Worm (Caenorhabditis elegans) whole organism, mixed stage, embryonic: ENCODE results near the gene his-32.

Experiments used
- M03D4.4 ChIP-seq: sonication (generic microtip); optimal IDR thresholded peaks from 2 replicates; lab custom pipeline; 2017; ENCODE audit warnings: mild to moderate bottlenecking, missing genetic modification characterization, missing compliant biosample characterization
- bed-3 ChIP-seq: fragments of 200-800 bp; sonication (Bioruptor generic); optimal IDR thresholded peaks from 3 replicates; lab custom pipeline; 2018; ENCODE audit warnings: mild to moderate bottlenecking, missing genetic modification characterization, moderate library complexity, missing compliant biosample characterization
- blmp-1 ChIP-seq: fragments of 150-350 bp; optimal IDR thresholded peaks from 2 replicates; lab custom pipeline; 2014; ENCODE audit warnings: missing biosample characterization, missing genetic modification characterization
- ceh-39 ChIP-seq: fragments of 150-350 bp; optimal IDR thresholded peaks from 2 replicates; lab custom pipeline; 2014; ENCODE audit warnings: missing biosample characterization, missing genetic modification characterization
- ceh-43 ChIP-seq: fragments of 200-800 bp; sonication (Bioruptor generic); optimal IDR thresholded peaks from 2 replicates; lab custom pipeline; 2018; ENCODE audit warnings: mild to moderate bottlenecking, missing genetic modification characterization, moderate library complexity, missing compliant biosample characterization
- ceh-83 ChIP-seq: fragments of 200-800 bp; sonication (Bioruptor generic); optimal IDR thresholded peaks from 2 replicates; lab custom pipeline; 2018; ENCODE audit warnings: mild to moderate bottlenecking, missing genetic modification characterization, missing compliant biosample characterization
- ces-1 ChIP-seq: fragments of 150-350 bp; optimal IDR thresholded peaks from 2 replicates; lab custom pipeline; 2014; ENCODE audit warnings: missing biosample characterization, missing genetic modification reagents, missing genetic modification characterization
- cnd-1 ChIP-seq: fragments of 200-800 bp; sonication (Bioruptor generic); optimal IDR thresholded peaks from 2 replicates; lab custom pipeline; 2018; ENCODE audit warnings: mild to moderate bottlenecking, missing genetic modification characterization, missing compliant biosample characterization
- drap-1 ChIP-seq: fragments of 200-800 bp; sonication (Bioruptor generic); optimal IDR thresholded peaks from 3 replicates; lab custom pipeline; 2018; ENCODE audit warnings: mild to moderate bottlenecking, missing genetic modification characterization, missing compliant biosample characterization
- elt-1 ChIP-seq: sonication (generic microtip); optimal IDR thresholded peaks from 2 replicates; lab custom pipeline; 2017; ENCODE audit warnings: missing genetic modification characterization, mild to moderate bottlenecking, missing compliant biosample characterization, antibody characterized with exemption, moderate library complexity, borderline replicate concordance; ENCODE audit not compliant: insufficient read depth
- elt-3 ChIP-seq: fragments of 150-350 bp; optimal IDR thresholded peaks from 2 replicates; lab custom pipeline; 2014; ENCODE audit warnings: missing biosample characterization, missing genetic modification characterization
- flh-1 ChIP-seq: fragments of 200-800 bp; sonication (Bioruptor generic); optimal IDR thresholded peaks from 2 replicates; lab custom pipeline; 2018; ENCODE audit warnings: mild to moderate bottlenecking, missing genetic modification characterization, moderate library complexity, missing compliant biosample characterization
- ham-2 ChIP-seq: fragments of 200-800 bp; sonication (Bioruptor generic); optimal IDR thresholded peaks from 2 replicates; lab custom pipeline; 2018; ENCODE audit warnings: mild to moderate bottlenecking, missing genetic modification characterization, missing compliant biosample characterization
- hlh-1 ChIP-seq: fragments of 150-350 bp; optimal IDR thresholded peaks from 2 replicates; lab custom pipeline; 2014; ENCODE audit warnings: missing biosample characterization, missing genetic modification reagents, missing genetic modification characterization
- lin-13 ChIP-seq: fragments of 150-350 bp; optimal IDR thresholded peaks from 2 replicates; lab custom pipeline; 2014; ENCODE audit warnings: missing biosample characterization, missing genetic modification characterization
- lin-32 ChIP-seq: fragments of 200-800 bp; sonication (Bioruptor generic); optimal IDR thresholded peaks from 2 replicates; lab custom pipeline; 2018; ENCODE audit warnings: mild to moderate bottlenecking, missing genetic modification characterization, missing compliant biosample characterization
- lsy-2 ChIP-seq: fragments of 150-350 bp; optimal IDR thresholded peaks from 2 replicates; lab custom pipeline; 2014; ENCODE audit warnings: missing biosample characterization, missing genetic modification characterization
- mab-5 ChIP-seq: fragments of 150-350 bp; optimal IDR thresholded peaks from 2 replicates; lab custom pipeline; 2014; ENCODE audit warnings: missing biosample characterization, missing genetic modification characterization
- mep-1 ChIP-seq: fragments of 150-350 bp; optimal IDR thresholded peaks from 2 replicates; lab custom pipeline; 2017; ENCODE audit warnings: missing biosample characterization, missing genetic modification reagents, missing genetic modification characterization, inconsistent platforms
- mls-2 ChIP-seq: sonication (generic microtip); optimal IDR thresholded peaks from 2 replicates; lab custom pipeline; 2016; ENCODE audit warnings: mild to moderate bottlenecking, missing genetic modification characterization, moderate library complexity, missing compliant biosample characterization
- nhr-12 ChIP-seq: fragments of 150-350 bp; optimal IDR thresholded peaks from 2 replicates; lab custom pipeline; 2014; ENCODE audit warnings: missing biosample characterization, missing genetic modification characterization
- nhr-237 ChIP-seq: fragments of 150-350 bp; optimal IDR thresholded peaks from 2 replicates; lab custom pipeline; 2014; ENCODE audit warnings: missing biosample characterization, missing genetic modification characterization
- nhr-28 ChIP-seq: fragments of 150-350 bp; optimal IDR thresholded peaks from 2 replicates; lab custom pipeline; 2014; ENCODE audit warnings: missing biosample characterization, missing genetic modification characterization
- nhr-76 ChIP-seq: sonication (generic microtip); optimal IDR thresholded peaks from 2 replicates; lab custom pipeline; 2017; ENCODE audit warnings: missing biosample characterization, missing genetic modification characterization
- pha-4 ChIP-seq: fragments of 150-350 bp; optimal IDR thresholded peaks from 2 replicates; lab custom pipeline; 2018; ENCODE audit warnings: missing biosample characterization, missing genetic modification reagents, missing genetic modification characterization
- sem-2 ChIP-seq: fragments of 200-800 bp; sonication (Bioruptor generic); optimal IDR thresholded peaks from 2 replicates; lab custom pipeline; 2018; ENCODE audit warnings: mild to moderate bottlenecking, missing genetic modification characterization, missing compliant biosample characterization
- snpc-4 ChIP-seq: fragments of 150-350 bp; optimal IDR thresholded peaks from 2 replicates; lab custom pipeline; 2014; ENCODE audit warnings: missing biosample characterization, missing genetic modification characterization
- sptf-1 ChIP-seq: sonication (generic microtip); optimal IDR thresholded peaks from 2 replicates; lab custom pipeline; 2017; ENCODE audit warnings: mild to moderate bottlenecking, missing genetic modification characterization, moderate library complexity, missing compliant biosample characterization
- tbx-8 ChIP-seq: fragments of 200-800 bp; sonication (Bioruptor generic); optimal IDR thresholded peaks from 2 replicates; lab custom pipeline; 2018; ENCODE audit warnings: mild to moderate bottlenecking, missing genetic modification characterization, moderate library complexity, missing compliant biosample characterization
- unc-120 ChIP-seq: sonication (generic microtip); optimal IDR thresholded peaks from 2 replicates; lab custom pipeline; 2017; ENCODE audit warnings: missing genetic modification characterization, missing compliant biosample characterization; ENCODE audit not compliant: poor library complexity, severe bottlenecking
- unc-39 ChIP-seq: fragments of 150-350 bp; optimal IDR thresholded peaks from 2 replicates; lab custom pipeline; 2014; ENCODE audit warnings: missing biosample characterization, missing genetic modification characterization
- unc-62 ChIP-seq: fragments of 150-350 bp; optimal IDR thresholded peaks from 2 replicates; lab custom pipeline; 2014; ENCODE audit warnings: missing biosample characterization, missing genetic modification reagents, missing genetic modification characterization
- zip-8 ChIP-seq: fragments of 150-350 bp; optimal IDR thresholded peaks from 2 replicates; lab custom pipeline; 2014; ENCODE audit warnings: missing biosample characterization, missing genetic modification characterization
- ztf-11 ChIP-seq: fragments of 150-350 bp; optimal IDR thresholded peaks from 2 replicates; lab custom pipeline; 2014; ENCODE audit warnings: missing biosample characterization, missing genetic modification characterization

The his-32 gene

ce11 chrIV:8289105-8289504 is 45.0 kb upstream of the his-32 start:
- TF ChIP-seq lin-32 (GFP tag; lab: Kevin White, UChicago) (no peak), bed-3 (GFP tag; lab: Kevin White, UChicago) (no peak), blmp-1 (tag; lab: Kevin White, UChicago) (no peak), snpc-4 (no peak), ceh-43 (GFP tag; lab: Kevin White, UChicago) (no peak), ces-1 (no peak), ham-2 (no peak), mep-1 (tag; lab: Kevin White, UChicago) (no peak), ceh-39 (no peak), tbx-8 (no peak), unc-120 (no peak), nhr-12 (tag; lab: Kevin White, UChicago) (no peak), mls-2 (tag; lab: Kevin White, UChicago) (no peak)

- TF ChIP-seq lsy-2 (no peak), nhr-12 (tag; lab: Kevin White, UChicago) (no peak), mls-2 (tag; lab: Kevin White, UChicago) (no peak), pha-4 (tag; lab: Kevin White, UChicago) (no peak), sem-2 (GFP tag; lab: Kevin White, UChicago) (no peak), unc-39 (tag; lab: Kevin White, UChicago) (no peak), sptf-1 (tag; lab: Kevin White, UChicago) (no peak), elt-3 (tag; lab: Kevin White, UChicago) (no peak), mab-5 (no peak), nhr-76 (tag; lab: Kevin White, UChicago) (no peak), cnd-1 (no peak), ztf-11 (tag; lab: Kevin White, UChicago) (no peak), ceh-83 (no peak), mep-1 (tag; lab: Kevin White, UChicago) (no peak), M03D4.4 (tag; lab: Kevin White, UChicago) (no peak), ces-1 (no peak), lin-32 (GFP tag; lab: Kevin White, UChicago) (no peak), unc-62 (GFP tag; lab: Kevin White, UChicago) (no peak)
- TF ChIP-seq, all 35 proteins: peak for 0
Observed at ce11 chrIV:8289505-8289579, 44.8 kb upstream of the his-32 start, which contains the start of gene nucl-1. Gene nucl-1, minus strand, starts transcription at chrIV:8289530.

ce11 chrIV:8289580-8290323 is 44.4 kb upstream of the his-32 start, which contains the start of gene daf-31:
Gene daf-31, plus strand, starts transcription at chrIV:8290273.
- TF ChIP-seq ceh-39 (peak; percentile 72), pha-4 (tag; lab: Kevin White, UChicago) (peak; percentile 54), hlh-1 (tag; lab: Kevin White, UChicago) (peak; percentile 11), ham-2 (peak; percentile 89), bed-3 (GFP tag; lab: Kevin White, UChicago) (no peak), cnd-1 (no peak), lin-13 (tag; lab: Kevin White, UChicago) (peak; percentile 45), mep-1 (tag; lab: Kevin White, UChicago) (peak; percentile 47), lsy-2 (peak; percentile 34)

ce11 chrIV:8291232-8291631 is 42.9 kb upstream of the his-32 start, which contains the start of gene K07H8.2:
Gene K07H8.2, plus strand, starts transcription at chrIV:8291532.
- no peak for TF ChIP-seq nhr-76 (tag; lab: Kevin White, UChicago)

- TF ChIP-seq pha-4 (tag; lab: Kevin White, UChicago), result no peak
- no peak for TF ChIP-seq mls-2 (tag; lab: Kevin White, UChicago)
- TF ChIP-seq zip-8 (tag; lab: Kevin White, UChicago), result no peak
- no peak for TF ChIP-seq flh-1 (GFP tag; lab: Kevin White, UChicago)
- TF ChIP-seq nhr-12 (tag; lab: Kevin White, UChicago), result no peak
- no peak for TF ChIP-seq ham-2
- no peak for TF ChIP-seq unc-39 (tag; lab: Kevin White, UChicago)
- TF ChIP-seq lin-13 (tag; lab: Kevin White, UChicago), result no peak
- TF ChIP-seq mab-5, result no peak
- no peak for TF ChIP-seq unc-120
- TF ChIP-seq sptf-1 (tag; lab: Kevin White, UChicago), result no peak
- no peak for TF ChIP-seq ceh-39
- no peak for TF ChIP-seq nhr-237 (tag; lab: Kevin White, UChicago)
- TF ChIP-seq elt-1 (tag; lab: Kevin White, UChicago), result no peak
- TF ChIP-seq nhr-28 (tag; lab: Kevin White, UChicago), result no peak
- no peak for TF ChIP-seq drap-1 (GFP tag; lab: Kevin White, UChicago)
- no peak for TF ChIP-seq lin-32 (GFP tag; lab: Kevin White, UChicago)
- TF ChIP-seq, all 35 proteins: peak for 0
Observed at ce11 chrIV:8294650-8295049, 39.5 kb upstream of the his-32 start, which contains the start of gene tbce-1. Gene tbce-1, plus strand, starts transcription at chrIV:8294690.
